Worm (Caenorhabditis elegans) whole organism, young adult: ENCODE results near the gene ugt-7.

Experiments used
- B0261.1 ChIP-seq: sonication (generic microtip); optimal IDR thresholded peaks from 2 replicates; lab custom pipeline; 2016; ENCODE audit warnings: mild to moderate bottlenecking, missing genetic modification characterization, moderate library complexity, missing compliant biosample characterization
- C06A6.2 ChIP-seq: fragments of 200-800 bp; sonication (Bioruptor generic); conservative IDR thresholded peaks from 2 replicates; pipeline ENCODE4 v1.3.6; 2022; ENCODE audit warnings: missing genetic modification characterization, missing compliant biosample characterization
- F10E7.11 ChIP-seq: sonication (generic microtip); optimal IDR thresholded peaks from 2 replicates; lab custom pipeline; 2017; ENCODE audit warnings: mild to moderate bottlenecking, missing genetic modification characterization, moderate library complexity, missing compliant biosample characterization
- F39B2.1 ChIP-seq: fragments of 200-800 bp; sonication (Bioruptor generic); IDR thresholded peaks from 2 replicates; pipeline ENCODE4 v1.3.6; 2022; ENCODE audit warnings: missing genetic modification reagents, missing genetic modification characterization, missing compliant biosample characterization
- F52B5.7 ChIP-seq: sonication (generic microtip); optimal IDR thresholded peaks from 2 replicates; lab custom pipeline; 2016; ENCODE audit warnings: mild to moderate bottlenecking, missing genetic modification characterization, missing compliant biosample characterization
- Y53G8AR.9 ChIP-seq: fragments of 200-800 bp; sonication (Bioruptor generic); conservative IDR thresholded peaks from 2 replicates; pipeline ENCODE4 v1.3.6; 2022; ENCODE audit warnings: missing genetic modification reagents, missing genetic modification characterization, missing compliant biosample characterization
- Y67H2A.10 ChIP-seq: fragments of 200-800 bp; sonication (Bioruptor generic); conservative IDR thresholded peaks from 2 replicates; pipeline ENCODE4 v1.3.6; 2022; ENCODE audit warnings: missing genetic modification reagents, missing genetic modification characterization, missing compliant biosample characterization
- ama-1 ChIP-seq, 3 experiments: fragments of 150-350 bp in 1 of 3; sonication (generic microtip) in 2 of 3; optimal IDR thresholded peaks; 2 replicates each; lab custom pipeline; 2014 to 2018; ENCODE audit warnings: missing biosample characterization in 2 of 3, missing genetic modification characterization in 2 of 3, missing genetic modification reagents in 2 of 3
- aptf-3 ChIP-seq: fragments of 200-800 bp; sonication (Bioruptor generic); IDR thresholded peaks from 2 replicates; pipeline ENCODE4 v1.3.6; 2022; ENCODE audit warnings: missing genetic modification characterization, missing compliant biosample characterization
- cebp-1 ChIP-seq, 2 experiments: fragments of 200-800 bp in 1 of 2; sonication (Bioruptor generic) in 1 of 2; sonication (generic microtip) in 1 of 2; IDR thresholded peaks in 1 of 2; optimal IDR thresholded peaks in 1 of 2; 2 replicates each; pipeline versions ENCODE4 v1.3.6 to Lab custom; 2017 to 2022; ENCODE audit warnings: missing compliant biosample characterization in 2 of 2, missing genetic modification characterization in 2 of 2, mild to moderate bottlenecking in 1 of 2, missing genetic modification reagents in 1 of 2, moderate library complexity in 1 of 2
- cebp-2 ChIP-seq: fragments of 200-800 bp; sonication (Bioruptor generic); IDR thresholded peaks from 2 replicates; pipeline ENCODE4 v1.3.6; 2022; ENCODE audit warnings: missing genetic modification characterization, missing compliant biosample characterization
- ceh-100 ChIP-seq: fragments of 200-800 bp; sonication (Bioruptor generic); IDR thresholded peaks from 2 replicates; pipeline ENCODE4 v1.3.6; 2022; ENCODE audit warnings: missing genetic modification reagents, missing genetic modification characterization, missing compliant biosample characterization
- ceh-40 ChIP-seq: fragments of 200-800 bp; sonication (Bioruptor generic); IDR thresholded peaks from 2 replicates; pipeline ENCODE4 v1.3.6; 2022; ENCODE audit warnings: missing genetic modification characterization, missing compliant biosample characterization
- dox-1 ChIP-seq: fragments of 200-800 bp; sonication (Bioruptor generic); IDR thresholded peaks from 2 replicates; pipeline ENCODE4 v1.3.6; 2022; ENCODE audit warnings: missing genetic modification reagents, missing genetic modification characterization, missing compliant biosample characterization
- efl-1 ChIP-seq: fragments of 150-350 bp; optimal IDR thresholded peaks from 2 replicates; lab custom pipeline; 2014; ENCODE audit warnings: missing biosample characterization, missing genetic modification reagents, missing genetic modification characterization
- egrh-3 ChIP-seq: fragments of 200-800 bp; sonication (Bioruptor generic); IDR thresholded peaks from 2 replicates; pipeline ENCODE4 v1.3.6; 2022; ENCODE audit warnings: missing genetic modification reagents, missing genetic modification characterization, missing compliant biosample characterization
- gei-17 ChIP-seq: fragments of 200-800 bp; sonication (Bioruptor generic); optimal IDR thresholded peaks from 2 replicates; lab custom pipeline; 2018; ENCODE audit warnings: mild to moderate bottlenecking, missing genetic modification characterization, missing compliant biosample characterization
- him-1 ChIP-seq: sonication (generic microtip); optimal IDR thresholded peaks from 2 replicates; lab custom pipeline; 2016; ENCODE audit warnings: missing genotype, missing genetic modification reagents, missing genetic modification characterization, missing compliant biosample characterization
- lir-1 ChIP-seq: fragments of 200-800 bp; sonication (Bioruptor generic); conservative IDR thresholded peaks from 2 replicates; pipeline ENCODE4 v1.3.6; 2022; ENCODE audit warnings: missing genetic modification reagents, missing genetic modification characterization, missing compliant biosample characterization
- madf-10 ChIP-seq: sonication (generic microtip); optimal IDR thresholded peaks from 2 replicates; lab custom pipeline; 2016; ENCODE audit warnings: mild to moderate bottlenecking, missing genetic modification characterization, missing compliant biosample characterization
- madf-8 ChIP-seq: fragments of 200-800 bp; sonication (Bioruptor generic); conservative IDR thresholded peaks from 2 replicates; pipeline ENCODE4 v1.3.6; 2022; ENCODE audit warnings: missing genetic modification reagents, missing genetic modification characterization, missing compliant biosample characterization
- mxl-1 ChIP-seq: sonication (generic microtip); optimal IDR thresholded peaks from 2 replicates; lab custom pipeline; 2016; ENCODE audit warnings: missing genetic modification characterization, missing compliant biosample characterization
- nfya-1 ChIP-seq: sonication (generic microtip); optimal IDR thresholded peaks from 2 replicates; lab custom pipeline; 2017; ENCODE audit warnings: antibody characterized with exemption, missing compliant biosample characterization, missing genetic modification characterization, borderline replicate concordance; ENCODE audit not compliant: insufficient read depth
- nhr-80 ChIP-seq: sonication (generic microtip); optimal IDR thresholded peaks from 2 replicates; lab custom pipeline; 2016; ENCODE audit warnings: missing genetic modification characterization, missing compliant biosample characterization
- repo-1 ChIP-seq: sonication (generic microtip); optimal IDR thresholded peaks from 2 replicates; lab custom pipeline; 2017; ENCODE audit warnings: mild to moderate bottlenecking, missing genetic modification characterization, missing compliant biosample characterization
- sdz-38 ChIP-seq: sonication (generic microtip); optimal IDR thresholded peaks from 2 replicates; lab custom pipeline; 2016; ENCODE audit warnings: missing genotype, missing genetic modification characterization, missing compliant biosample characterization
- snpc-3.4 ChIP-seq: sonication (generic microtip); optimal IDR thresholded peaks from 2 replicates; lab custom pipeline; 2017; ENCODE audit warnings: missing genetic modification characterization, mild to moderate bottlenecking, missing compliant biosample characterization, antibody characterized with exemption, moderate library complexity, missing genotype, missing genetic modification reagents
- unc-62 ChIP-seq: fragments of 150-350 bp; optimal IDR thresholded peaks from 2 replicates; lab custom pipeline; 2014; ENCODE audit warnings: missing biosample characterization, missing genetic modification reagents, missing genetic modification characterization
- xnd-1 ChIP-seq: sonication (generic microtip); optimal IDR thresholded peaks from 2 replicates; lab custom pipeline; 2016; ENCODE audit warnings: missing genotype, missing genetic modification reagents, missing genetic modification characterization, missing compliant biosample characterization
- zim-3 ChIP-seq: sonication (generic microtip); optimal IDR thresholded peaks from 2 replicates; lab custom pipeline; 2017; ENCODE audit warnings: mild to moderate bottlenecking, missing genetic modification characterization, moderate library complexity, missing compliant biosample characterization
- ztf-18 ChIP-seq: sonication (generic microtip); optimal IDR thresholded peaks from 2 replicates; lab custom pipeline; 2016; ENCODE audit warnings: missing genotype, mild to moderate bottlenecking, missing genetic modification characterization, missing compliant biosample characterization
- ztf-22 ChIP-seq: fragments of 200-800 bp; sonication (Bioruptor generic); optimal IDR thresholded peaks from 2 replicates; lab custom pipeline; 2018; ENCODE audit warnings: mild to moderate bottlenecking, missing genetic modification characterization, moderate library complexity, missing compliant biosample characterization
- ztf-28 ChIP-seq: fragments of 200-800 bp; sonication (Bioruptor generic); IDR thresholded peaks from 2 replicates; pipeline ENCODE4 v1.3.6; 2022; ENCODE audit warnings: missing genetic modification reagents, missing genetic modification characterization, missing compliant biosample characterization

ugt-7 gene

ce11 chrV:5026438-5026837 lies 26.1 kb upstream of the ugt-7 start:
- TF ChIP-seq sdz-38 (tag; lab: Kevin White, UChicago), result no peak
- peak; percentile 73 for TF ChIP-seq nhr-80 (tag; lab: Kevin White, UChicago)
- TF ChIP-seq dox-1 (GFP tag; lab: Robert Waterston, UW), result peak; percentile 46; the same call in 1 of the 2 replicates
- TF ChIP-seq unc-62, result peak; percentile 32

- no peak for TF ChIP-seq cebp-1 (GFP tag; IDR thresholded peaks at IDR 0.05; lab: Robert Waterston, UW)
- peak; percentile 14 for TF ChIP-seq cebp-1 (tag; optimal IDR thresholded peaks at IDR 0.05; lab: Kevin White, UChicago)
- no peak for TF ChIP-seq ceh-40 (GFP tag; lab: Robert Waterston, UW)
- TF ChIP-seq, all 124 proteins: peak for 1
Observed at ce11 chrV:5023355-5023754, 23.0 kb upstream of the ugt-7 start.

- TF ChIP-seq madf-10 (tag; lab: Kevin White, UChicago) (no peak), nfya-1 (tag; lab: Kevin White, UChicago) (no peak), F10E7.11 (tag; lab: Kevin White, UChicago) (no peak), lir-1 (GFP tag; lab: Robert Waterston, UW) (no peak), repo-1 (tag; lab: Kevin White, UChicago) (no peak)
Observed at ce11 chrV:5018810-5019274, 18.5 kb upstream of the ugt-7 start, which contains the start of gene srr-4. Gene srr-4 (plus strand): TSS chrV:5019224.

ce11 chrV:5018067-5018466 lies 17.7 kb upstream of the ugt-7 start:
- TF ChIP-seq aptf-3, result no peak
- TF ChIP-seq efl-1 (GFP tag; lab: Kevin White, UChicago), result no peak
- peak; percentile 43 for TF ChIP-seq nhr-80 (tag; lab: Kevin White, UChicago)

- TF ChIP-seq cebp-1 (GFP tag; IDR thresholded peaks at IDR 0.05; lab: Robert Waterston, UW) (no peak), cebp-1 (tag; optimal IDR thresholded peaks at IDR 0.05; lab: Kevin White, UChicago) (no peak), Y67H2A.10 (GFP tag; lab: Robert Waterston, UW) (no peak), egrh-3 (no peak), ceh-100 (no peak), him-1 (tag; lab: Kevin White, UChicago) (no peak), snpc-3.4 (tag; lab: Kevin White, UChicago) (no peak), mxl-1 (tag; lab: Kevin White, UChicago) (no peak), madf-8 (GFP tag; lab: Robert Waterston, UW) (no peak), cebp-2 (no peak), xnd-1 (tag; lab: Kevin White, UChicago) (no peak), gei-17 (GFP tag; lab: Kevin White, UChicago) (no peak)
Observed at ce11 chrV:5016728-5017127, 16.4 kb upstream of the ugt-7 start.

- TF ChIP-seq Y53G8AR.9 (GFP tag; lab: Robert Waterston, UW) (no peak), unc-62 (peak; percentile 59), ztf-22 (no peak), nhr-80 (tag; lab: Kevin White, UChicago) (peak; percentile 31), C06A6.2 (GFP tag; lab: Robert Waterston, UW) (no peak)
Observed at ce11 chrV:5012193-5012853, 12.0 kb upstream of the ugt-7 start, which contains the start of gene srr-6. Gene srr-6 (plus strand): TSS chrV:5012803.

- TF ChIP-seq ama-1 (optimal IDR thresholded peaks at IDR 0.05; lab: Kevin White, UChicago), result no peak
- no peak for TF ChIP-seq ama-1 (GFP tag; optimal IDR thresholded peaks at IDR 0.05; lab: Kevin White, UChicago)
- TF ChIP-seq F39B2.1 (GFP tag; lab: Robert Waterston, UW), result no peak
- TF ChIP-seq ztf-28 (GFP tag; lab: Robert Waterston, UW), result no peak
- no peak for TF ChIP-seq B0261.1 (tag; lab: Kevin White, UChicago)
- TF ChIP-seq ztf-18, result no peak
- TF ChIP-seq zim-3 (tag; lab: Kevin White, UChicago), result no peak
- no peak for TF ChIP-seq F52B5.7 (tag; lab: Kevin White, UChicago)
Observed at ce11 chrV:5001386-5001785, 1.0 kb upstream of the ugt-7 start, which contains the start of gene srr-8. Gene srr-8 (plus strand): TSS chrV:5001686.
